Worm (Caenorhabditis elegans) whole organism, L4/young adult: ENCODE measurements around the gene sdz-24.

ENCODE experiments used
- W03F9.2 ChIP-seq: fragments of 150-350 bp; optimal IDR thresholded peaks from 2 replicates; lab custom pipeline; 2014; ENCODE audit warnings: missing biosample characterization, missing genetic modification characterization
- dao-5 ChIP-seq: sonication (generic microtip); optimal IDR thresholded peaks from 2 replicates; lab custom pipeline; 2016; ENCODE audit warnings: missing genotype, missing genetic modification characterization, moderate library complexity, missing compliant biosample characterization
- him-1 ChIP-seq: sonication (generic microtip); optimal IDR thresholded peaks from 2 replicates; lab custom pipeline; 2016; ENCODE audit warnings: missing genotype, missing genetic modification reagents, missing genetic modification characterization, missing compliant biosample characterization

The sdz-24 gene

ce11 chrII:650321-651005 lies 8.0 kb upstream of the sdz-24 start, which contains the start of the genes K07E8.7 and frpr-14:
K07E8.7 (minus strand) TSS chrII:650367.
frpr-14 (plus strand) TSS chrII:650955.
- TF ChIP-seq him-1 (tag; lab: Kevin White, UChicago) (no peak), W03F9.2 (tag; lab: Kevin White, UChicago) (no peak), dao-5 (no peak)

ce11 chrII:651324-651723 lies 7.1 kb upstream of the sdz-24 start:
- TF ChIP-seq him-1 (tag; lab: Kevin White, UChicago) (no peak), dao-5 (no peak), W03F9.2 (tag; lab: Kevin White, UChicago) (no peak)

- TF ChIP-seq W03F9.2 (tag; lab: Kevin White, UChicago) (no peak), him-1 (tag; lab: Kevin White, UChicago) (no peak), dao-5 (no peak)
Observed at ce11 chrII:661696-662095, 3.2 kb downstream of the sdz-24 start, which contains the start of gene sri-45. sri-45 (minus strand) TSS chrII:661796.

DNA sequence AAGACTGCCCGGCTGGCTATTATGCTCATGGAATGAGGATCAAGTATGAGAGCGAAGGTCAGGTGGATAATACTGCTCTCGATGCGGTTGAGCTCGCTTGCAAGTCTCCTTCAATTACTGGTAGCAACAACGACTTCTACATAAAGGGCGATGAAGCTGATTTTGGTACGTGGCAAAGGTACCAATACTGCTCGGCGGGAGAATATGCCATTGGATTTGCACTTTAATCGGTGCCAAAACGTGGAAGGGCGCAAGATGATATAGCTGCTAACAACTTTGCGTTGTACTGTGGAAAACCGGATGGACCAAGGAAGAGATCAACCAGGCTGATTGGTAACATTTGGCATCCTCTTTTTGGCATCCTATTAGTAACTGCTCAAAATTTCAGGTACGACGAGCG lies 9.4 kb downstream of the sdz-24 start:
- TF ChIP-seq W03F9.2 (tag; lab: Kevin White, UChicago) (no peak), him-1 (tag; lab: Kevin White, UChicago) (no peak), dao-5 (no peak)

DNA sequence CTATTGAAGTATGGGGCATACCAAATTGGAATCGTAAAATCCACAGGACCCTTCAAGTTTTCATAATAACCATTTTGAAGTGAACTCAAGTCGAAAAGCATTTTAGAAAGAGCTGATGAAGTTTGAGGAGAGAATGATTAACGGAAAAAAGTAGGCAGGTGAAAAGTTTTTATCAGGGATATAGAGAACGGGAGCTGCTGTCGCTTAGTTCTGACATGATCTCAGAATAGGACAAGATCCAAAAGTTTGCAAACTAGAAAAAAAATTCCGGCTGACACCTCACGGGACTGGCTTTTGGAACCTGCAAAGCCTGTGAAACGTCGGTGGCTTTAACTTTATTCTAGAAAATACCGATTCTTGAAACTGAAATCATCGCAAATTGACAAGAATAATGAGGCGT lies 12.6 kb downstream of the sdz-24 start, which contains the start of gene sri-46:
Gene sri-46, minus strand, starts transcription at position 101 of the 400 bp plus-strand sequence.
- TF ChIP-seq W03F9.2 (tag; lab: Kevin White, UChicago) (no peak), him-1 (tag; lab: Kevin White, UChicago) (no peak), dao-5 (no peak)

- TF ChIP-seq dao-5, result no peak
- no peak for TF ChIP-seq him-1 (tag; lab: Kevin White, UChicago)
- no peak for TF ChIP-seq W03F9.2 (tag; lab: Kevin White, UChicago)
Observed at ce11 chrII:674116-674515, 15.6 kb downstream of the sdz-24 start, which contains the start of gene Y39F10C.3. Y39F10C.3 (plus strand) TSS chrII:674416.

DNA sequence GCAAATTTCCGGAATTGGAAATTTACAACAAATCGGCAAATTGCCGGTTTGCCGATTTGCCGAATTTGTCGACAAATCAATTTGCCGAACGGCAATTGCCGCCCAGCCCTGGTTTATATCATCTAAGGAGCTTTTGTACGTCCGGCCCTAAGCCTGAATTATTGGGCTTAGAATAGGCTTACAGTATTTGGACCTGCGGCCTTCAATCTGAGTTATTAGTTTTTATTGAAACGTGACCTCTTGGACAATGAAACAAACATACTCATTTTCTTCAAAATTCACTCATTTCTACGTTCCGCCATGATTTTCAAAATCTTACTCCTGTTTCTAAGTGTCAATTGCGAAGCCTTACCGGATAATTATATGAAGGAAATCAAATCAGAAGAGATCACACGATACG lies 16.8 kb downstream of the sdz-24 start, which contains the start of gene Y39F10C.1:
Gene Y39F10C.1, plus strand, starts transcription at position 301 of the 400 bp plus-strand sequence.
- TF ChIP-seq W03F9.2 (tag; lab: Kevin White, UChicago) (no peak), dao-5 (no peak), him-1 (tag; lab: Kevin White, UChicago) (no peak)

DNA sequence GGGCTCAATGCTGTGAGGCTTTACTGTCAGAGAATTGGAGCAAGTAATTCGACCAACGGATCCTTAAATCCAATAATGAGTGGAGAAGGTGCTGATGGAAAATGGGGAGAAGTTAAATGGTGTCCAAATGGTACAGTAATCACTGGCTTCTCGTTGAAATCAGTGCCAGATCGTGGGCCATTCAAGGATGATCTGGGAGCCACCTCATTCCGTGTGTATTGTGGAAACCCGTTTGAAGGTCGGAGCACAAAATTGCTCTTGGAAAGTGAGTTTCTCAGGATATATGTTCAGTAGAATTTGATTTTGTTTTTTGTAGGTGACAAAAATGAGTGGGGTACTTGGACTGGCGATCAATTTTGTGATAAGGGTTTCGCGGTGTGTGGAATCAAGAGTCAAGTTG lies 17.4 kb downstream of the sdz-24 start:
- TF ChIP-seq W03F9.2 (tag; lab: Kevin White, UChicago) (no peak), him-1 (tag; lab: Kevin White, UChicago) (no peak), dao-5 (no peak)

DNA sequence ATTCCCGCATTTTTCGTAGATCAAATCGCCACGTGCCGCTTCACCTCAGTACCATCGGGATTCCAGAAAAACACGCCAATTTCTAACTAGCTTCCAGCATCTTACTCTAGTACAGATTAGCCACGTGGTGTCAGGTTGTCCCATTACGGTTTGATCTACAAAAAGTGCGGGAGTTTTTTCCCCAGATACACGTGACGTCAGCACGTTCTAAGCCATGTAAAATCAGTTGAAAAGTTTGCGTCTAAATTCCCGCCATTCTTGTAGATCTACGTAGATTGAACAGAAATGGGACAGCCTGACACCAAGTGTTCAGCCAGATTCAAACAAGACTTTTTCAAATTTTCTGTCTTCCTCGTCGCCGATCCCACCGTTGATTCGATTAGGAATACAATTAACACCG lies 20.1 kb downstream of the sdz-24 start, which contains the start of gene T02H6.9:
Gene T02H6.9, plus strand, starts transcription at position 301 of the 400 bp plus-strand sequence.
- no peak for TF ChIP-seq him-1 (tag; lab: Kevin White, UChicago)
- TF ChIP-seq W03F9.2 (tag; lab: Kevin White, UChicago), result no peak
- TF ChIP-seq dao-5, result no peak

ce11 chrII:680612-681011 lies 22.1 kb downstream of the sdz-24 start, which contains the start of the genes T02H6.10 and T02H6.8:
T02H6.10 (minus strand) TSS chrII:680712.
T02H6.8 (plus strand) TSS chrII:680832.
- TF ChIP-seq dao-5, result no peak
- TF ChIP-seq W03F9.2 (tag; lab: Kevin White, UChicago), result no peak
- no peak for TF ChIP-seq him-1 (tag; lab: Kevin White, UChicago)

ce11 chrII:682326-682725 lies 23.9 kb downstream of the sdz-24 start, which contains the start of gene T02H6.7:
T02H6.7 (plus strand) TSS chrII:682626.
- no peak for TF ChIP-seq dao-5
- no peak for TF ChIP-seq W03F9.2 (tag; lab: Kevin White, UChicago)
- no peak for TF ChIP-seq him-1 (tag; lab: Kevin White, UChicago)

- TF ChIP-seq W03F9.2 (tag; lab: Kevin White, UChicago), result no peak
- TF ChIP-seq dao-5, result no peak
- TF ChIP-seq him-1 (tag; lab: Kevin White, UChicago), result no peak
Observed at ce11 chrII:683467-683866, 25.0 kb downstream of the sdz-24 start, which contains the start of gene T02H6.6. T02H6.6 (plus strand) TSS chrII:683767.

DNA sequence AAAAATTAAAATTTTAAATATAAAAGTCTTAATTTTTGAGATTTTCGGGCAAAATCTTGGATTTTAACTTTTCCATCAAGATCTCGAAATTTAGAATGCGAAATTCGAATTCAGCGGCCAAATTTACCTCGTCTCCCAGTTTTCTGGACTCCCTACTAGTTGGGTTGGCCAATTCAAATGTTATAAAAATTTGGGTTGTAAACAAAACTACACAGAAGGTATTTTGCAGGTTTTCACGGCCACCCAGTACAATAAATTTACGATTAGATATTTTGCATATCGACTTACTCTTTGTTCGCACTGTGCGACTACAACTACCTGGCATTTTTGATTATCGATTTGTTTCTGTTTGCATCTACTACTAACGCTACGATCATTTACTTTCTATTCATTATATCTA lies 26.3 kb downstream of the sdz-24 start, which contains the start of gene T02H6.5:
Gene T02H6.5, plus strand, starts transcription at position 301 of the 400 bp plus-strand sequence.
- TF ChIP-seq him-1 (tag; lab: Kevin White, UChicago), result no peak
- TF ChIP-seq dao-5, result no peak
- no peak for TF ChIP-seq W03F9.2 (tag; lab: Kevin White, UChicago)

DNA sequence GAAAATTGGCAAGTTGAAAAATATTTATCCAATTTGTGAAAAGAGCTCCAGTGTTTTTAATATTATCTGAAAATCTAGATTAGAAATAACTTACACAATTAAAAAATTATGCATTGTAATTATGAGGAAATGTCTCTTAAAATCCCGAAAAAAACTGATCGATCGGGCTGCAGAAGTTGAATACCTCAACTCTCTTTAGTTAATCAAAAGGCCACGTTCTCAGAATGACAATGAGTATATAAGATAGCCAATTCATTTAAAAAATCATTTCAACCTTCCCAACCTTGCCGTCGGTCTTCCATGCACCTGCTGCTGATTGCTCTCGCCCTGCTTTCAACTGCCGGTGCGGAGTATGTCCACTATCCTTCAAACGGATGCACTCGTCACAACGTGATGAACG lies 31.3 kb downstream of the sdz-24 start, which contains the start of gene T02H6.4:
Gene T02H6.4, plus strand, starts transcription at position 301 of the 400 bp plus-strand sequence.
- TF ChIP-seq W03F9.2 (tag; lab: Kevin White, UChicago) (no peak), him-1 (tag; lab: Kevin White, UChicago) (no peak), dao-5 (no peak)
